Worm (Caenorhabditis elegans) whole organism, late embryonic: Measurements from ENCODE around the gene trpp-6.

ENCODE experiments used
- mec-3 ChIP-seq: sonication (generic microtip); optimal IDR thresholded peaks from 2 replicates; lab custom pipeline; 2016; ENCODE audit warnings: borderline replicate concordance, missing genetic modification characterization, missing compliant biosample characterization
- nhr-11 ChIP-seq: fragments of 150-350 bp; optimal IDR thresholded peaks from 2 replicates; lab custom pipeline; 2014; ENCODE audit warnings: missing biosample characterization, missing genetic modification characterization
- pha-4 ChIP-seq: fragments of 150-350 bp; optimal IDR thresholded peaks from 2 replicates; lab custom pipeline; 2018; ENCODE audit warnings: missing biosample characterization, missing genetic modification reagents, missing genetic modification characterization
- tbx-7 ChIP-seq: sonication (generic microtip); optimal IDR thresholded peaks from 2 replicates; lab custom pipeline; 2016; ENCODE audit warnings: missing genotype, missing genetic modification characterization, missing compliant biosample characterization
- unc-55 ChIP-seq: sonication (generic microtip); optimal IDR thresholded peaks from 2 replicates; lab custom pipeline; 2017; ENCODE audit warnings: missing biosample characterization, missing genetic modification reagents, missing genetic modification characterization

DNA sequence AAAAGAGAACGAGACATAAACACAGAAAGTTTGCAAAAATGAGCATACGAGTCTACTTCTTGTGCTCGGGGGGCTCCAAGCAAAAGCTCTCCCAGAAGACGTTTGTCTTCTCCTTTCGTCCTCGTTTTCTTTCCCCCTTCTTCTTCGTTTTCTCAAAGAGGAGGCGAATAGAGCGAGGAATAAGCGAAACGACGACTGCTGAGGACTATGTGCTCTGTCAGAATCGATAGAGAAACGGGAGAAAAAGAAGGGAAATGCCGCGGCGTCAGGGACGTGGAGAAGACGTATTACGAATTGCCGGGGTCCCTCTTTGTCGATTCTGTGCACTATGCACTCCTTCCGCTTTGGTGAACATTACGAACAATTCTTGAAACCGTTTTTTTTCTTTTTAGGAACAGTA is 13.3 kb upstream of the trpp-6 start:
- TF ChIP-seq tbx-7: no peak
- no peak for TF ChIP-seq pha-4 (tag; lab: Kevin White, UChicago)
- no peak for TF ChIP-seq nhr-11 (tag; lab: Kevin White, UChicago)
- no peak for TF ChIP-seq unc-55 (GFP tag; lab: Kevin White, UChicago)
- TF ChIP-seq mec-3 (tag; lab: Kevin White, UChicago): no peak
